Worm (Caenorhabditis elegans) whole organism, young adult: ENCODE results near the gene Y24F12A.1.

ENCODE experiments used
- B0019.2 ChIP-seq: fragments of 200-800 bp; sonication (Bioruptor generic); conservative IDR thresholded peaks from 2 replicates; pipeline ENCODE4 v1.3.6; 2022; ENCODE audit warnings: missing genetic modification reagents, missing genetic modification characterization, missing compliant biosample characterization
- C06A6.2 ChIP-seq: fragments of 200-800 bp; sonication (Bioruptor generic); conservative IDR thresholded peaks from 2 replicates; pipeline ENCODE4 v1.3.6; 2022; ENCODE audit warnings: missing genetic modification characterization, missing compliant biosample characterization
- F23B12.7 ChIP-seq: sonication (generic microtip); optimal IDR thresholded peaks from 2 replicates; lab custom pipeline; 2017; ENCODE audit warnings: missing genetic modification characterization, mild to moderate bottlenecking, missing compliant biosample characterization, antibody characterized with exemption, moderate library complexity; ENCODE audit not compliant: insufficient read depth
- F37B4.10 ChIP-seq: fragments of 200-800 bp; sonication (Bioruptor generic); IDR thresholded peaks from 2 replicates; pipeline ENCODE4 v1.3.6; 2022; ENCODE audit warnings: missing genetic modification characterization, missing compliant biosample characterization
- T07F8.4 ChIP-seq: sonication (generic microtip); optimal IDR thresholded peaks from 2 replicates; lab custom pipeline; 2016; ENCODE audit warnings: mild to moderate bottlenecking, missing genetic modification characterization, moderate library complexity, missing compliant biosample characterization
- Y53G8AR.9 ChIP-seq: fragments of 200-800 bp; sonication (Bioruptor generic); conservative IDR thresholded peaks from 2 replicates; pipeline ENCODE4 v1.3.6; 2022; ENCODE audit warnings: missing genetic modification reagents, missing genetic modification characterization, missing compliant biosample characterization
- Y79H2A.3 ChIP-seq: fragments of 200-800 bp; sonication (Bioruptor generic); conservative IDR thresholded peaks from 2 replicates; pipeline ENCODE4 v1.3.6; 2022; ENCODE audit warnings: missing genetic modification reagents, missing genetic modification characterization, missing compliant biosample characterization
- ZK185.1 ChIP-seq: sonication (generic microtip); optimal IDR thresholded peaks from 2 replicates; lab custom pipeline; 2016; ENCODE audit warnings: mild to moderate bottlenecking, missing genetic modification characterization, missing compliant biosample characterization; ENCODE audit not compliant: poor library complexity, severe bottlenecking
- ama-1 ChIP-seq, 3 experiments: fragments of 150-350 bp in 1 of 3; sonication (generic microtip) in 2 of 3; optimal IDR thresholded peaks; 2 replicates each; lab custom pipeline; 2014 to 2018; ENCODE audit warnings: missing biosample characterization in 2 of 3, missing genetic modification characterization in 2 of 3, missing genetic modification reagents in 2 of 3
- atf-7 ChIP-seq: sonication (generic microtip); optimal IDR thresholded peaks from 2 replicates; lab custom pipeline; 2017; ENCODE audit warnings: mild to moderate bottlenecking, missing genetic modification characterization, missing compliant biosample characterization
- athp-1 ChIP-seq: sonication (generic microtip); optimal IDR thresholded peaks from 2 replicates; lab custom pipeline; 2017; ENCODE audit warnings: mild to moderate bottlenecking, missing genetic modification characterization, missing compliant biosample characterization
- attf-5 ChIP-seq: fragments of 200-800 bp; sonication (Bioruptor generic); optimal IDR thresholded peaks from 2 replicates; lab custom pipeline; 2018; ENCODE audit warnings: mild to moderate bottlenecking, missing genetic modification characterization, missing compliant biosample characterization
- cebp-1 ChIP-seq, 2 experiments: fragments of 200-800 bp in 1 of 2; sonication (Bioruptor generic) in 1 of 2; sonication (generic microtip) in 1 of 2; IDR thresholded peaks in 1 of 2; optimal IDR thresholded peaks in 1 of 2; 2 replicates each; pipeline versions ENCODE4 v1.3.6 to Lab custom; 2017 to 2022; ENCODE audit warnings: missing compliant biosample characterization in 2 of 2, missing genetic modification characterization in 2 of 2, mild to moderate bottlenecking in 1 of 2, missing genetic modification reagents in 1 of 2, moderate library complexity in 1 of 2
- cebp-2 ChIP-seq: fragments of 200-800 bp; sonication (Bioruptor generic); IDR thresholded peaks from 2 replicates; pipeline ENCODE4 v1.3.6; 2022; ENCODE audit warnings: missing genetic modification characterization, missing compliant biosample characterization
- ceh-100 ChIP-seq: fragments of 200-800 bp; sonication (Bioruptor generic); IDR thresholded peaks from 2 replicates; pipeline ENCODE4 v1.3.6; 2022; ENCODE audit warnings: missing genetic modification reagents, missing genetic modification characterization, missing compliant biosample characterization
- chd-7 ChIP-seq: sonication (generic microtip); optimal IDR thresholded peaks from 2 replicates; lab custom pipeline; 2016; ENCODE audit warnings: mild to moderate bottlenecking, missing genetic modification characterization, moderate library complexity, missing compliant biosample characterization
- dox-1 ChIP-seq: fragments of 200-800 bp; sonication (Bioruptor generic); IDR thresholded peaks from 2 replicates; pipeline ENCODE4 v1.3.6; 2022; ENCODE audit warnings: missing genetic modification reagents, missing genetic modification characterization, missing compliant biosample characterization
- egrh-3 ChIP-seq: fragments of 200-800 bp; sonication (Bioruptor generic); IDR thresholded peaks from 2 replicates; pipeline ENCODE4 v1.3.6; 2022; ENCODE audit warnings: missing genetic modification reagents, missing genetic modification characterization, missing compliant biosample characterization
- ets-4 ChIP-seq: fragments of 200-800 bp; sonication (Bioruptor generic); optimal IDR thresholded peaks from 2 replicates; lab custom pipeline; 2018; ENCODE audit warnings: mild to moderate bottlenecking, missing genetic modification characterization, missing compliant biosample characterization
- hmg-20 ChIP-seq: fragments of 200-800 bp; sonication (Bioruptor generic); IDR thresholded peaks from 2 replicates; pipeline ENCODE4 v1.3.6; 2022; ENCODE audit warnings: missing genetic modification reagents, missing genetic modification characterization, missing compliant biosample characterization
- lin-35 ChIP-seq, 3 experiments: fragments of 150-350 bp in 2 of 3; sonication (generic microtip) in 1 of 3; optimal IDR thresholded peaks; 2 replicates each; lab custom pipeline; 2014 to 2018; ENCODE audit warnings: missing biosample characterization in 3 of 3, missing genetic modification characterization in 3 of 3, missing genetic modification reagents in 3 of 3
- mcd-1 ChIP-seq: fragments of 200-800 bp; sonication (Bioruptor generic); IDR thresholded peaks from 2 replicates; pipeline ENCODE4 v1.3.6; 2022; ENCODE audit warnings: missing genetic modification reagents, missing genetic modification characterization, missing compliant biosample characterization
- nfyb-1 ChIP-seq: fragments of 200-800 bp; sonication (Bioruptor generic); IDR thresholded peaks from 2 replicates; pipeline ENCODE4 v1.3.6; 2022; ENCODE audit warnings: missing genetic modification reagents, missing genetic modification characterization, missing compliant biosample characterization
- nhr-120 ChIP-seq: fragments of 200-800 bp; sonication (Bioruptor generic); IDR thresholded peaks from 2 replicates; pipeline ENCODE4 v1.3.6; 2022; ENCODE audit warnings: missing genetic modification characterization, missing compliant biosample characterization
- nhr-80 ChIP-seq: sonication (generic microtip); optimal IDR thresholded peaks from 2 replicates; lab custom pipeline; 2016; ENCODE audit warnings: missing genetic modification characterization, missing compliant biosample characterization
- rcor-1 ChIP-seq: fragments of 200-800 bp; sonication (Bioruptor generic); IDR thresholded peaks from 2 replicates; pipeline ENCODE4 v1.3.6; 2022; ENCODE audit warnings: missing genetic modification reagents, missing genetic modification characterization, missing compliant biosample characterization
- snpc-3.4 ChIP-seq: sonication (generic microtip); optimal IDR thresholded peaks from 2 replicates; lab custom pipeline; 2017; ENCODE audit warnings: missing genetic modification characterization, mild to moderate bottlenecking, missing compliant biosample characterization, antibody characterized with exemption, moderate library complexity, missing genotype, missing genetic modification reagents
- snpc-4 ChIP-seq, 5 experiments: fragments of 150-350 bp in 1 of 5; sonication (generic microtip) in 4 of 5; optimal IDR thresholded peaks; 2 replicates each; lab custom pipeline; 2014 to 2018; ENCODE audit warnings: missing genetic modification characterization in 5 of 5, missing biosample characterization in 3 of 5, antibody characterized with exemption in 2 of 5, mild to moderate bottlenecking in 2 of 5, missing compliant biosample characterization in 2 of 5, missing genotype in 2 of 5, moderate library complexity in 2 of 5, missing genetic modification reagents in 1 of 5
- sptf-2 ChIP-seq: fragments of 200-800 bp; sonication (Bioruptor generic); optimal IDR thresholded peaks from 2 replicates; lab custom pipeline; 2018; ENCODE audit warnings: mild to moderate bottlenecking, missing genetic modification characterization, missing compliant biosample characterization
- tlf-1 ChIP-seq: fragments of 200-800 bp; sonication (Bioruptor generic); optimal IDR thresholded peaks from 2 replicates; lab custom pipeline; 2018; ENCODE audit warnings: mild to moderate bottlenecking, missing genetic modification characterization, missing compliant biosample characterization
- unc-130 ChIP-seq: sonication (generic microtip); optimal IDR thresholded peaks from 2 replicates; lab custom pipeline; 2016; ENCODE audit warnings: missing genetic modification reagents, missing genetic modification characterization, missing compliant biosample characterization
- zfh-2 ChIP-seq: fragments of 200-800 bp; sonication (Bioruptor generic); conservative IDR thresholded peaks from 2 replicates; pipeline ENCODE4 v1.3.6; 2022; ENCODE audit warnings: missing genetic modification reagents, missing genetic modification characterization, missing compliant biosample characterization
- ztf-18 ChIP-seq: sonication (generic microtip); optimal IDR thresholded peaks from 2 replicates; lab custom pipeline; 2016; ENCODE audit warnings: missing genotype, mild to moderate bottlenecking, missing genetic modification characterization, missing compliant biosample characterization
- ztf-22 ChIP-seq: fragments of 200-800 bp; sonication (Bioruptor generic); optimal IDR thresholded peaks from 2 replicates; lab custom pipeline; 2018; ENCODE audit warnings: mild to moderate bottlenecking, missing genetic modification characterization, moderate library complexity, missing compliant biosample characterization
- ztf-6 ChIP-seq: fragments of 200-800 bp; sonication (Bioruptor generic); IDR thresholded peaks from 2 replicates; pipeline ENCODE4 v1.3.6; 2022; ENCODE audit warnings: missing genetic modification reagents, missing genetic modification characterization, missing compliant biosample characterization

The Y24F12A.1 gene

ce11 chrIV:11616543-11616942, 11.5 kb downstream of the Y24F12A.1 start:
- TF ChIP-seq mcd-1 (GFP tag; lab: Robert Waterston, UW) (peak; percentile 42; the same call in 1 of the 2 replicates), F37B4.10 (GFP tag; lab: Robert Waterston, UW) (0 out of 2 replicates have a peak, but pooled peaks have one; percentile 68), nfyb-1 (0 out of 2 replicates have a peak, but pooled peaks have one; percentile 44), egrh-3 (GFP tag; lab: Robert Waterston, UW) (peak; percentile 90; the same call in 1 of the 2 replicates), nhr-120 (GFP tag; lab: Robert Waterston, UW) (peak; percentile 64; the same call in 1 of the 2 replicates)

- no peak for TF ChIP-seq ztf-6 (GFP tag; lab: Robert Waterston, UW)
- no peak for TF ChIP-seq unc-130 (GFP tag; lab: Kevin White, UChicago)
- TF ChIP-seq ets-4: no peak
- TF ChIP-seq C06A6.2 (GFP tag; lab: Robert Waterston, UW): no peak
- peak; percentile 43 for TF ChIP-seq atf-7
Measured at ce11 chrIV:11620909-11621308, 15.9 kb downstream of the Y24F12A.1 start, which contains the start of gene dsl-5. dsl-5 (minus strand) TSS chrIV:11621009.

- TF ChIP-seq unc-130 (GFP tag; lab: Kevin White, UChicago) (no peak), egrh-3 (GFP tag; lab: Robert Waterston, UW) (no peak), cebp-2 (GFP tag; lab: Robert Waterston, UW) (no peak), lin-35 (GFP tag; optimal IDR thresholded peaks at IDR 0.05; lab: Kevin White, UChicago) (no peak)
- TF ChIP-seq, all 124 proteins: peak for 0
Measured at ce11 chrIV:11622336-11622735, 17.3 kb downstream of the Y24F12A.1 start.

- no peak for TF ChIP-seq ama-1 (optimal IDR thresholded peaks at IDR 0.05; lab: Kevin White, UChicago)
- no peak for TF ChIP-seq ama-1 (GFP tag; optimal IDR thresholded peaks at IDR 0.05; lab: Kevin White, UChicago)
- TF ChIP-seq tlf-1: no peak
- TF ChIP-seq attf-5 (GFP tag; lab: Kevin White, UChicago): no peak
- no peak for TF ChIP-seq Y79H2A.3 (GFP tag; lab: Robert Waterston, UW)
- TF ChIP-seq dox-1 (GFP tag; lab: Robert Waterston, UW): no peak
- no peak for TF ChIP-seq Y53G8AR.9
- TF ChIP-seq chd-7 (tag; lab: Kevin White, UChicago): no peak
- TF ChIP-seq snpc-4 (GFP tag; optimal IDR thresholded peaks at IDR 0.05; lab: Kevin White, UChicago): no peak
- TF ChIP-seq snpc-4 (tag; optimal IDR thresholded peaks at IDR 0.05; lab: Kevin White, UChicago): no peak
- TF ChIP-seq ztf-18 (tag; lab: Kevin White, UChicago): no peak
- TF ChIP-seq B0019.2: no peak
- no peak for TF ChIP-seq snpc-3.4
Measured at ce11 chrIV:11623060-11623459, 18.0 kb downstream of the Y24F12A.1 start, which contains the start of gene lys-4. lys-4 (minus strand) TSS chrIV:11623174.

- peak; percentile 66 for TF ChIP-seq nhr-80 (tag; lab: Kevin White, UChicago)
- TF ChIP-seq cebp-1 (GFP tag; IDR thresholded peaks at IDR 0.05; lab: Robert Waterston, UW): no peak
- TF ChIP-seq cebp-1 (tag; optimal IDR thresholded peaks at IDR 0.05; lab: Kevin White, UChicago): peak; percentile 14
- TF ChIP-seq T07F8.4 (tag; lab: Kevin White, UChicago): no peak
Measured at ce11 chrIV:11623759-11624287, 18.8 kb downstream of the Y24F12A.1 start.

- TF ChIP-seq F23B12.7 (tag; lab: Kevin White, UChicago): no peak
- no peak for TF ChIP-seq hmg-20 (GFP tag; lab: Robert Waterston, UW)
- TF ChIP-seq sptf-2: no peak
- TF ChIP-seq lin-35 (GFP tag; optimal IDR thresholded peaks at IDR 0.05; lab: Kevin White, UChicago): no peak
- no peak for TF ChIP-seq ztf-22 (GFP tag; lab: Kevin White, UChicago)
- no peak for TF ChIP-seq zfh-2 (GFP tag; lab: Robert Waterston, UW)
- TF ChIP-seq ZK185.1 (tag; lab: Kevin White, UChicago): no peak
- TF ChIP-seq rcor-1 (GFP tag; lab: Robert Waterston, UW): no peak
- no peak for TF ChIP-seq cebp-2 (GFP tag; lab: Robert Waterston, UW)
- no peak for TF ChIP-seq ceh-100
- TF ChIP-seq athp-1 (tag; lab: Kevin White, UChicago): no peak
Measured at ce11 chrIV:11625482-11625881, 20.4 kb downstream of the Y24F12A.1 start, which contains the start of gene lys-5. lys-5 (minus strand) TSS chrIV:11625582.
